Worm (Caenorhabditis elegans) whole organism, L3 larva: ENCODE measurements around the gene alh-9.

Experiments used
- R02D3.7 ChIP-seq: fragments of 150-350 bp; optimal IDR thresholded peaks from 2 replicates; lab custom pipeline; 2014; ENCODE audit warnings: missing biosample characterization, missing genetic modification characterization
- ZK546.5 ChIP-seq: sonication (generic microtip); optimal IDR thresholded peaks from 2 replicates; lab custom pipeline; 2017; ENCODE audit warnings: missing biosample characterization, missing genetic modification characterization
- aly-2 ChIP-seq: fragments of 150-350 bp; optimal IDR thresholded peaks from 2 replicates; lab custom pipeline; 2014; ENCODE audit warnings: missing biosample characterization, missing genetic modification characterization
- ama-1 ChIP-seq: fragments of 150-350 bp; optimal IDR thresholded peaks from 2 replicates; lab custom pipeline; 2018
- ceh-16 ChIP-seq: sonication (generic microtip); optimal IDR thresholded peaks from 2 replicates; lab custom pipeline; 2017; ENCODE audit warnings: missing biosample characterization, missing genetic modification characterization
- ceh-28 ChIP-seq: fragments of 150-350 bp; optimal IDR thresholded peaks from 2 replicates; lab custom pipeline; 2014; ENCODE audit warnings: missing biosample characterization, missing genetic modification reagents, missing genetic modification characterization
- ceh-82 ChIP-seq: fragments of 150-350 bp; optimal IDR thresholded peaks from 2 replicates; lab custom pipeline; 2014; ENCODE audit warnings: missing biosample characterization, missing genetic modification characterization
- ceh-9 ChIP-seq: sonication (generic microtip); optimal IDR thresholded peaks from 2 replicates; lab custom pipeline; 2018; ENCODE audit warnings: missing biosample characterization, missing genetic modification characterization
- daf-12 ChIP-seq: fragments of 150-350 bp; optimal IDR thresholded peaks from 2 replicates; lab custom pipeline; 2014; ENCODE audit warnings: missing biosample characterization, missing genetic modification reagents, missing genetic modification characterization
- egl-27 ChIP-seq: sonication (generic microtip); optimal IDR thresholded peaks from 4 replicates; lab custom pipeline; 2017; ENCODE audit warnings: missing biosample characterization, missing genetic modification reagents, missing genetic modification characterization
- egl-5 ChIP-seq: fragments of 150-350 bp; optimal IDR thresholded peaks from 2 replicates; lab custom pipeline; 2017; ENCODE audit warnings: missing biosample characterization, missing genetic modification reagents, missing genetic modification characterization, inconsistent platforms
- elt-1 ChIP-seq: fragments of 150-350 bp; optimal IDR thresholded peaks from 2 replicates; lab custom pipeline; 2014; ENCODE audit warnings: missing biosample characterization, missing genetic modification characterization
- elt-2 ChIP-seq: sonication (generic microtip); optimal IDR thresholded peaks from 2 replicates; lab custom pipeline; 2016; ENCODE audit warnings: missing genetic modification reagents, mild to moderate bottlenecking, missing genetic modification characterization, missing compliant biosample characterization
- elt-3 ChIP-seq, 3 experiments: fragments of 150-350 bp in 1 of 3; sonication (generic microtip) in 2 of 3; optimal IDR thresholded peaks; 2 replicates in 2 of 3; 4 replicates in 1 of 3; lab custom pipeline; 2014 to 2017; ENCODE audit warnings: missing biosample characterization in 3 of 3, missing genetic modification characterization in 3 of 3
- eor-1 ChIP-seq, 2 experiments: fragments of 150-350 bp; optimal IDR thresholded peaks; 2 replicates each; lab custom pipeline; 2014 to 2018; ENCODE audit warnings: missing biosample characterization in 2 of 2, missing genetic modification characterization in 2 of 2
- fkh-10 ChIP-seq: sonication (generic microtip); optimal IDR thresholded peaks from 2 replicates; lab custom pipeline; 2017; ENCODE audit warnings: missing biosample characterization, missing genetic modification reagents, missing genetic modification characterization
- fkh-2 ChIP-seq: fragments of 150-350 bp; optimal IDR thresholded peaks from 2 replicates; lab custom pipeline; 2014; ENCODE audit warnings: missing biosample characterization, missing genetic modification reagents, missing genetic modification characterization
- fos-1 ChIP-seq: fragments of 150-350 bp; optimal IDR thresholded peaks from 2 replicates; lab custom pipeline; 2014; ENCODE audit warnings: missing biosample characterization, missing genetic modification characterization
- hmg-11 ChIP-seq: sonication (generic microtip); optimal IDR thresholded peaks from 2 replicates; lab custom pipeline; 2016; ENCODE audit warnings: missing genetic modification characterization, missing compliant biosample characterization
- jun-1 ChIP-seq: fragments of 150-350 bp; optimal IDR thresholded peaks from 2 replicates; lab custom pipeline; 2014; ENCODE audit warnings: missing biosample characterization, missing genetic modification reagents, missing genetic modification characterization
- lin-15B ChIP-seq: fragments of 150-350 bp; optimal IDR thresholded peaks from 2 replicates; lab custom pipeline; 2014; ENCODE audit warnings: missing biosample characterization, missing genetic modification characterization
- lin-39 ChIP-seq: fragments of 150-350 bp; optimal IDR thresholded peaks from 2 replicates; lab custom pipeline; 2018; ENCODE audit warnings: missing biosample characterization, missing genetic modification reagents, missing genetic modification characterization
- lsy-12 ChIP-seq: sonication (generic microtip); optimal IDR thresholded peaks from 2 replicates; lab custom pipeline; 2016; ENCODE audit warnings: mild to moderate bottlenecking, missing genetic modification characterization, missing compliant biosample characterization
- mdl-1 ChIP-seq: fragments of 150-350 bp; optimal IDR thresholded peaks from 2 replicates; lab custom pipeline; 2014; ENCODE audit warnings: missing biosample characterization, missing genetic modification characterization
- mml-1 ChIP-seq: fragments of 150-350 bp; sonication (generic microtip); optimal IDR thresholded peaks from 3 replicates; lab custom pipeline; 2014; ENCODE audit warnings: missing biosample characterization, missing genetic modification characterization
- nfya-1 ChIP-seq: sonication (generic microtip); optimal IDR thresholded peaks from 2 replicates; lab custom pipeline; 2017; ENCODE audit warnings: missing genetic modification characterization, mild to moderate bottlenecking, missing compliant biosample characterization, antibody characterized with exemption, moderate library complexity; ENCODE audit not compliant: insufficient read depth
- nhr-11 ChIP-seq: fragments of 150-350 bp; optimal IDR thresholded peaks from 2 replicates; lab custom pipeline; 2014; ENCODE audit warnings: missing biosample characterization, missing genetic modification characterization
- nhr-12 ChIP-seq: fragments of 150-350 bp; optimal IDR thresholded peaks from 2 replicates; lab custom pipeline; 2014; ENCODE audit warnings: missing biosample characterization, missing genetic modification characterization
- nhr-23 ChIP-seq: fragments of 150-350 bp; optimal IDR thresholded peaks from 2 replicates; lab custom pipeline; 2014; ENCODE audit warnings: missing biosample characterization, missing genetic modification reagents, missing genetic modification characterization
- nhr-237 ChIP-seq: fragments of 150-350 bp; optimal IDR thresholded peaks from 2 replicates; lab custom pipeline; 2014; ENCODE audit warnings: missing biosample characterization, missing genetic modification characterization
- nhr-25 ChIP-seq: sonication (generic microtip); optimal IDR thresholded peaks from 2 replicates; lab custom pipeline; 2017; ENCODE audit warnings: missing biosample characterization, missing genetic modification characterization
- nhr-28 ChIP-seq: fragments of 150-350 bp; optimal IDR thresholded peaks from 2 replicates; lab custom pipeline; 2014; ENCODE audit warnings: missing biosample characterization, missing genetic modification characterization
- nhr-43 ChIP-seq: sonication (generic microtip); optimal IDR thresholded peaks from 2 replicates; lab custom pipeline; 2016; ENCODE audit warnings: mild to moderate bottlenecking, missing genetic modification characterization, missing compliant biosample characterization; ENCODE audit not compliant: poor library complexity, severe bottlenecking
- nhr-67 ChIP-seq: fragments of 150-350 bp; optimal IDR thresholded peaks from 2 replicates; lab custom pipeline; 2014; ENCODE audit warnings: missing biosample characterization, missing genetic modification characterization
- nhr-76 ChIP-seq: fragments of 150-350 bp; sonication (generic microtip); optimal IDR thresholded peaks from 5 replicates; lab custom pipeline; 2014; ENCODE audit warnings: missing biosample characterization, missing genetic modification characterization
- nhr-77 ChIP-seq: fragments of 150-350 bp; optimal IDR thresholded peaks from 2 replicates; lab custom pipeline; 2014; ENCODE audit warnings: missing biosample characterization, missing genetic modification characterization
- pha-4 ChIP-seq: fragments of 150-350 bp; optimal IDR thresholded peaks from 2 replicates; lab custom pipeline; 2014; ENCODE audit warnings: missing biosample characterization, missing genetic modification reagents, missing genetic modification characterization
- pqm-1 ChIP-seq: fragments of 150-350 bp; optimal IDR thresholded peaks from 2 replicates; lab custom pipeline; 2017; ENCODE audit warnings: missing biosample characterization, missing genetic modification characterization, inconsistent platforms
- sea-2 ChIP-seq: fragments of 150-350 bp; sonication (generic microtip); optimal IDR thresholded peaks from 4 replicates; lab custom pipeline; 2014; ENCODE audit warnings: missing biosample characterization, missing genetic modification reagents, missing genetic modification characterization
- skn-1 ChIP-seq: fragments of 150-350 bp; optimal IDR thresholded peaks from 2 replicates; lab custom pipeline; 2014; ENCODE audit warnings: missing biosample characterization, missing genetic modification characterization
- snpc-4 ChIP-seq: fragments of 150-350 bp; optimal IDR thresholded peaks from 2 replicates; lab custom pipeline; 2014; ENCODE audit warnings: missing biosample characterization, missing genetic modification characterization
- tbx-2 ChIP-seq: sonication (generic microtip); optimal IDR thresholded peaks from 2 replicates; lab custom pipeline; 2016; ENCODE audit warnings: mild to moderate bottlenecking, missing genetic modification characterization, missing compliant biosample characterization
- unc-39 ChIP-seq: sonication (generic microtip); optimal IDR thresholded peaks from 4 replicates; lab custom pipeline; 2017; ENCODE audit warnings: missing biosample characterization, missing genetic modification characterization
- unc-62 ChIP-seq: fragments of 150-350 bp; sonication (generic microtip); optimal IDR thresholded peaks from 4 replicates; lab custom pipeline; 2014; ENCODE audit warnings: missing biosample characterization, missing genetic modification reagents, missing genetic modification characterization
- zag-1 ChIP-seq: fragments of 150-350 bp; optimal IDR thresholded peaks from 2 replicates; lab custom pipeline; 2014; ENCODE audit warnings: missing biosample characterization, missing genetic modification characterization
- ztf-11 ChIP-seq: fragments of 150-350 bp; optimal IDR thresholded peaks from 2 replicates; lab custom pipeline; 2014; ENCODE audit warnings: missing biosample characterization, missing genetic modification characterization
- ztf-4 ChIP-seq: fragments of 150-350 bp; optimal IDR thresholded peaks from 2 replicates; lab custom pipeline; 2014; ENCODE audit warnings: missing biosample characterization, missing genetic modification characterization

alh-9 gene

ce11 chrIII:5845483-5845882, 10.3 kb upstream of the alh-9 start:
- no peak for TF ChIP-seq pha-4 (tag; lab: Kevin White, UChicago)
- TF ChIP-seq nhr-28 (tag; lab: Kevin White, UChicago), result no peak
- peak; percentile 56 for TF ChIP-seq nhr-11 (tag; lab: Kevin White, UChicago)
- peak; percentile 2 for TF ChIP-seq snpc-4 (tag; lab: Kevin White, UChicago)
- no peak for TF ChIP-seq nhr-67 (tag; lab: Kevin White, UChicago)
- no peak for TF ChIP-seq nhr-43 (tag; lab: Kevin White, UChicago)
- TF ChIP-seq egl-27 (tag; lab: Kevin White, UChicago), result no peak
- TF ChIP-seq pqm-1 (tag; lab: Kevin White, UChicago), result no peak
- no peak for TF ChIP-seq eor-1 (tag; optimal IDR thresholded peaks at IDR 0.05; lab: Kevin White, UChicago)
- no peak for TF ChIP-seq ceh-9 (tag; lab: Kevin White, UChicago)
- TF ChIP-seq lin-39 (tag; lab: Kevin White, UChicago), result peak; percentile 74
- TF ChIP-seq nhr-23 (tag; lab: Kevin White, UChicago), result no peak
- no peak for TF ChIP-seq nhr-12 (tag; lab: Kevin White, UChicago)
- TF ChIP-seq aly-2 (tag; lab: Kevin White, UChicago), result no peak
- no peak for TF ChIP-seq tbx-2
- TF ChIP-seq mml-1 (tag; lab: Kevin White, UChicago), result no peak
- no peak for TF ChIP-seq lsy-12 (tag; lab: Kevin White, UChicago)
- TF ChIP-seq unc-62 (GFP tag; lab: Kevin White, UChicago), result peak; percentile 35
- TF ChIP-seq ZK546.5 (tag; lab: Kevin White, UChicago), result no peak
- TF ChIP-seq nhr-25 (tag; lab: Kevin White, UChicago), result no peak
- no peak for TF ChIP-seq ceh-82
- TF ChIP-seq R02D3.7 (tag; lab: Kevin White, UChicago), result no peak
- no peak for TF ChIP-seq nhr-237 (tag; lab: Kevin White, UChicago)
- no peak for TF ChIP-seq elt-2 (tag; lab: Kevin White, UChicago)
- TF ChIP-seq elt-3 (tag; optimal IDR thresholded peaks at IDR 0.05; lab: Kevin White, UChicago), result no peak
- TF ChIP-seq hmg-11 (tag; lab: Kevin White, UChicago), result peak; percentile 76
- peak; percentile 85 for TF ChIP-seq mdl-1
- no peak for TF ChIP-seq nhr-77
- peak; percentile 12 for TF ChIP-seq skn-1 (tag; lab: Kevin White, UChicago)
- TF ChIP-seq ceh-16 (tag; lab: Kevin White, UChicago), result no peak
- peak; percentile 15 for TF ChIP-seq elt-1
- TF ChIP-seq ama-1 (lab: Kevin White, UChicago), result no peak
- TF ChIP-seq fkh-10, result peak; percentile 88
- TF ChIP-seq nfya-1 (tag; lab: Kevin White, UChicago), result peak; percentile 85
- no peak for TF ChIP-seq fos-1 (tag; lab: Kevin White, UChicago)
- TF ChIP-seq fkh-2, result no peak
- TF ChIP-seq daf-12 (tag; lab: Kevin White, UChicago), result no peak
- TF ChIP-seq lin-15B (tag; lab: Kevin White, UChicago), result peak; percentile 4
- peak; percentile 61 for TF ChIP-seq zag-1
- no peak for TF ChIP-seq ztf-4 (tag; lab: Kevin White, UChicago)
- no peak for TF ChIP-seq ceh-28 (tag; lab: Kevin White, UChicago)
- TF ChIP-seq egl-5, result no peak
- no peak for TF ChIP-seq unc-39
- TF ChIP-seq ztf-11 (tag; lab: Kevin White, UChicago), result no peak
- TF ChIP-seq jun-1 (tag; lab: Kevin White, UChicago), result no peak
- TF ChIP-seq sea-2 (GFP tag; lab: Kevin White, UChicago), result no peak
- no peak for TF ChIP-seq nhr-76 (tag; lab: Kevin White, UChicago)
